Worm (Caenorhabditis elegans) whole organism, L3 larva: ENCODE results near the gene mbk-1.

ENCODE experiments used
- daf-12 ChIP-seq: fragments of 150-350 bp; optimal IDR thresholded peaks from 2 replicates; lab custom pipeline; 2014; ENCODE audit warnings: missing biosample characterization, missing genetic modification reagents, missing genetic modification characterization
- elt-1 ChIP-seq: fragments of 150-350 bp; optimal IDR thresholded peaks from 2 replicates; lab custom pipeline; 2014; ENCODE audit warnings: missing biosample characterization, missing genetic modification characterization
- elt-3 ChIP-seq, 3 experiments: fragments of 150-350 bp in 1 of 3; sonication (generic microtip) in 2 of 3; optimal IDR thresholded peaks; 2 replicates in 2 of 3; 4 replicates in 1 of 3; lab custom pipeline; 2014 to 2017; ENCODE audit warnings: missing biosample characterization in 3 of 3, missing genetic modification characterization in 3 of 3
- fkh-10 ChIP-seq: sonication (generic microtip); optimal IDR thresholded peaks from 2 replicates; lab custom pipeline; 2017; ENCODE audit warnings: missing biosample characterization, missing genetic modification reagents, missing genetic modification characterization
- fkh-2 ChIP-seq: fragments of 150-350 bp; optimal IDR thresholded peaks from 2 replicates; lab custom pipeline; 2014; ENCODE audit warnings: missing biosample characterization, missing genetic modification reagents, missing genetic modification characterization
- fos-1 ChIP-seq: fragments of 150-350 bp; optimal IDR thresholded peaks from 2 replicates; lab custom pipeline; 2014; ENCODE audit warnings: missing biosample characterization, missing genetic modification characterization
- lin-15B ChIP-seq: fragments of 150-350 bp; optimal IDR thresholded peaks from 2 replicates; lab custom pipeline; 2014; ENCODE audit warnings: missing biosample characterization, missing genetic modification characterization
- nfya-1 ChIP-seq: sonication (generic microtip); optimal IDR thresholded peaks from 2 replicates; lab custom pipeline; 2017; ENCODE audit warnings: missing genetic modification characterization, mild to moderate bottlenecking, missing compliant biosample characterization, antibody characterized with exemption, moderate library complexity; ENCODE audit not compliant: insufficient read depth
- nhr-25 ChIP-seq: sonication (generic microtip); optimal IDR thresholded peaks from 2 replicates; lab custom pipeline; 2017; ENCODE audit warnings: missing biosample characterization, missing genetic modification characterization
- nhr-43 ChIP-seq: sonication (generic microtip); optimal IDR thresholded peaks from 2 replicates; lab custom pipeline; 2016; ENCODE audit warnings: mild to moderate bottlenecking, missing genetic modification characterization, missing compliant biosample characterization; ENCODE audit not compliant: poor library complexity, severe bottlenecking
- nhr-76 ChIP-seq: fragments of 150-350 bp; sonication (generic microtip); optimal IDR thresholded peaks from 5 replicates; lab custom pipeline; 2014; ENCODE audit warnings: missing biosample characterization, missing genetic modification characterization
- pha-4 ChIP-seq: fragments of 150-350 bp; optimal IDR thresholded peaks from 2 replicates; lab custom pipeline; 2014; ENCODE audit warnings: missing biosample characterization, missing genetic modification reagents, missing genetic modification characterization
- snpc-4 ChIP-seq: fragments of 150-350 bp; optimal IDR thresholded peaks from 2 replicates; lab custom pipeline; 2014; ENCODE audit warnings: missing biosample characterization, missing genetic modification characterization
- ztf-11 ChIP-seq: fragments of 150-350 bp; optimal IDR thresholded peaks from 2 replicates; lab custom pipeline; 2014; ENCODE audit warnings: missing biosample characterization, missing genetic modification characterization

DNA sequence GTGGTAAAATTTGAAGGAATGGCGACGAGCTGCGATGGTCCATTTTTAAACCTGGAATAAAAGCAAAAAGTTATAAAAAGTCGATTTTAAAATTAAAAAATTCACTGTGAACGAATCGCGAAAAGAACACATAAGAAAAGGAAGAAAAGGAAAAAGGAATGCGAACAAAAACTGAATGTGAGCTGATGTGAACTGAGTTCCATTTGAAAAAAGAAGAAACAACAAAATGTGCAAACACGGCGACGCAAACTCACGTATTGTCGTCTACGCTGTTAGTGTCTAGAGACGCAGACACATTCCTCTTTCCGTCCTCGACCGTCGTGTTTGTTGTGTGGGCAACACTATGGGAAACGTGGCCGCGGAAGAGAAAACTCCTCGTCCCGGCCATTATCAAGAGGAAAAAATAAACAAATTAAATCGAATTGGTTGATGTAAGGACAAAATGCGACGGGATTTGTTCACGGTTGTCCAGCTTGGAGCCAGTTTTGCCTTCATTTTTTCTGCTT, 29.4 kb upstream of the mbk-1 start, which contains the start of the genes C27C12.1 and C27C12.4:
- TF ChIP-seq daf-12 (tag; lab: Kevin White, UChicago) (no peak), nhr-43 (tag; lab: Kevin White, UChicago) (peak; percentile 85), nhr-25 (tag; lab: Kevin White, UChicago) (peak; percentile 91), nhr-76 (tag; lab: Kevin White, UChicago) (no peak), elt-1 (tag; lab: Kevin White, UChicago) (peak; percentile 35), ztf-11 (tag; lab: Kevin White, UChicago) (no peak), snpc-4 (peak; percentile 89), fos-1 (tag; lab: Kevin White, UChicago) (no peak), lin-15B (tag; lab: Kevin White, UChicago) (peak; percentile 87), nfya-1 (tag; lab: Kevin White, UChicago) (peak; percentile 90), pha-4 (tag; lab: Kevin White, UChicago) (peak; percentile 95), fkh-10 (peak; percentile 67), elt-3 (tag; optimal IDR thresholded peaks at IDR 0.05; lab: Kevin White, UChicago) (no peak), fkh-2 (tag; lab: Kevin White, UChicago) (peak; percentile 22)
